Fruit fly (Drosophila melanogaster): Measurements from ENCODE around the gene TTLL1B.

Gene TTLL1B

dm6 chr3L:4613083-4613482 lies 35.0 kb upstream of the TTLL1B start (continued):
- peak; percentile 68 for TF ChIP-seq CG10565 (GFP tag; optimal IDR thresholded peaks at IDR 0.05)
- TF ChIP-seq Dll (GFP tag; IDR thresholded peaks at IDR 0.05; ENCODE audit: partially characterized antibody) = no peak
- peak; percentile 39 for TF ChIP-seq Myb (GFP tag; optimal IDR thresholded peaks at IDR 0.05)
- peak; percentile 96 for TF ChIP-seq Sox102F (GFP tag; optimal IDR thresholded peaks at IDR 0.05)
- TF ChIP-seq HmgZ (tag; optimal IDR thresholded peaks at IDR 0.05) = peak; percentile 89
- TF ChIP-seq GATAe (GFP tag; conservative IDR thresholded peaks at IDR 0.05) = peak; percentile 72
- peak; percentile 72 for TF ChIP-seq CG17912 (GFP tag; optimal IDR thresholded peaks at IDR 0.05)
- peak; percentile 81 for TF ChIP-seq Nf-YB (GFP tag; optimal IDR thresholded peaks at IDR 0.05)
- TF ChIP-seq Gsc (GFP tag; IDR thresholded peaks at IDR 0.05) = peak; percentile 56
- TF ChIP-seq ato (GFP tag; IDR thresholded peaks at IDR 0.05; ENCODE audit: partially characterized antibody) = no peak
- TF ChIP-seq CG10274 (GFP tag; optimal IDR thresholded peaks at IDR 0.05) = peak; percentile 88
- TF ChIP-seq Hsf (GFP tag; optimal IDR thresholded peaks at IDR 0.05) = peak; percentile 91
- peak; percentile 72 for TF ChIP-seq dimm (GFP tag; IDR thresholded peaks at IDR 0.05)
- TF ChIP-seq cad (GFP tag; optimal IDR thresholded peaks at IDR 0.05) = no peak
- TF ChIP-seq Chrac-16 (GFP tag; optimal IDR thresholded peaks at IDR 0.05) = peak; percentile 83
- peak; percentile 91 for TF ChIP-seq caup (GFP tag; optimal IDR thresholded peaks at IDR 0.05; ENCODE audit: severe bottlenecking)
- TF ChIP-seq cas (GFP tag; IDR thresholded peaks at IDR 0.05) = peak; percentile 60; the same call in 1 of the 2 replicates
- TF ChIP-seq CG2120 (GFP tag; optimal IDR thresholded peaks at IDR 0.05) = peak; percentile 89
- TF ChIP-seq CG34422 (GFP tag; IDR thresholded peaks at IDR 0.05) = peak; percentile 96
- TF ChIP-seq tna (GFP tag; IDR thresholded peaks at IDR 0.05; ENCODE audit: partially characterized antibody) = no peak
- TF ChIP-seq CG12744 (GFP tag; optimal IDR thresholded peaks at IDR 0.05) = peak; percentile 81
- TF ChIP-seq fd96Cb (tag; optimal IDR thresholded peaks at IDR 0.05) = peak; percentile 95
- TF ChIP-seq CG4404 (GFP tag; IDR thresholded peaks at IDR 0.05) = peak; percentile 87
- TF ChIP-seq Ravus (GFP tag; IDR thresholded peaks at IDR 0.05) = peak; percentile 68
- peak; percentile 91 for TF ChIP-seq CG6854 (GFP tag; optimal IDR thresholded peaks at IDR 0.05)
- TF ChIP-seq unpg (GFP tag; optimal IDR thresholded peaks at IDR 0.05) = peak; percentile 92
- TF ChIP-seq onecut (GFP tag; IDR thresholded peaks at IDR 0.05) = peak; percentile 96
- peak; percentile 70 for TF ChIP-seq CG13894 (tag; optimal IDR thresholded peaks at IDR 0.05)
- peak; percentile 88 for TF ChIP-seq CG3407 (GFP tag; optimal IDR thresholded peaks at IDR 0.05)
- TF ChIP-seq tgo (GFP tag; IDR thresholded peaks at IDR 0.05) = peak; percentile 94
- TF ChIP-seq chm (GFP tag; IDR thresholded peaks at IDR 0.05) = peak; percentile 91
- peak; percentile 72 for TF ChIP-seq CG9817 (tag; optimal IDR thresholded peaks at IDR 0.05)
- TF ChIP-seq slbo (GFP tag; IDR thresholded peaks at IDR 0.05) = peak; percentile 90
- peak; percentile 73 for TF ChIP-seq CG17802 (tag; optimal IDR thresholded peaks at IDR 0.05)
- TF ChIP-seq NK7.1 (GFP tag; optimal IDR thresholded peaks at IDR 0.05) = peak; percentile 85
- peak; percentile 87 for TF ChIP-seq salm (tag; optimal IDR thresholded peaks at IDR 0.05)
- peak; percentile 83 for TF ChIP-seq ro (GFP tag; IDR thresholded peaks at IDR 0.05)
- TF ChIP-seq tap (tag; optimal IDR thresholded peaks at IDR 0.05) = peak; percentile 96
- TF ChIP-seq CG3995 (GFP tag; optimal IDR thresholded peaks at IDR 0.05) = peak; percentile 57
- peak in 1 of 2 experiments; percentile 55 for TF ChIP-seq pan (optimal IDR thresholded peaks at IDR 0.05)
- TF ChIP-seq pan (GFP tag; optimal IDR thresholded peaks at IDR 0.05 in 1 of 2, IDR thresholded peaks at IDR 0.05 in 1 of 2) = peak in 1 of 2 experiments; percentile 97
- TF ChIP-seq Xrp1 (GFP tag; IDR thresholded peaks at IDR 0.05) = peak; percentile 96
- peak; percentile 79 for TF ChIP-seq CG17612 (GFP tag; IDR thresholded peaks at IDR 0.05)
- TF ChIP-seq Vsx1 (GFP tag; optimal IDR thresholded peaks at IDR 0.05) = peak; percentile 84
- TF ChIP-seq Dfd (GFP tag; optimal IDR thresholded peaks at IDR 0.05) = no peak
- TF ChIP-seq CHES-1-like (GFP tag; optimal IDR thresholded peaks at IDR 0.05) = peak; percentile 77
- peak; percentile 87 for TF ChIP-seq ac (GFP tag; optimal IDR thresholded peaks at IDR 0.05)
- TF ChIP-seq usp (GFP tag; optimal IDR thresholded peaks at IDR 0.05) = no peak
- no peak for TF ChIP-seq zen2 (GFP tag; IDR thresholded peaks at IDR 0.05; ENCODE audit: partially characterized antibody)
- peak; percentile 84 for TF ChIP-seq jing (GFP tag; optimal IDR thresholded peaks at IDR 0.05)
- peak; percentile 89 for TF ChIP-seq CG6683 (GFP tag; optimal IDR thresholded peaks at IDR 0.05)

Data from whole organism, embryonic.